Worm (Caenorhabditis elegans) whole organism, L4 larva: ENCODE measurements around the gene sma-5.

Experiments
- D1046.2 ChIP-seq: fragments of 200-800 bp; sonication (Bioruptor generic); IDR thresholded peaks from 2 replicates; pipeline ENCODE4 v1.3.6; 2022; ENCODE audit warnings: missing genetic modification characterization, missing compliant biosample characterization
- F44E2.7 ChIP-seq: fragments of 200-800 bp; sonication (Bioruptor generic); IDR thresholded peaks from 2 replicates; pipeline ENCODE4 v2.1.2; 2022; ENCODE audit warnings: missing genetic modification characterization, missing compliant biosample characterization
- Y48G9A.11 ChIP-seq: fragments of 200-800 bp; sonication (Bioruptor generic); IDR thresholded peaks from 2 replicates; pipeline ENCODE4 v1.3.6; 2022; ENCODE audit warnings: missing genetic modification reagents, missing genetic modification characterization, missing compliant biosample characterization
- ZK546.5 ChIP-seq, 2 experiments: sonication (generic microtip); optimal IDR thresholded peaks; 2 replicates each; lab custom pipeline; 2017; ENCODE audit warnings: missing biosample characterization in 2 of 2, missing genetic modification characterization in 2 of 2
- aha-1 ChIP-seq: fragments of 150-350 bp; peaks from one replicate; lab custom pipeline; 2014; ENCODE audit warnings: missing biosample characterization, missing genetic modification characterization
- aly-2 ChIP-seq: sonication (generic microtip); optimal IDR thresholded peaks from 2 replicates; lab custom pipeline; 2018; ENCODE audit warnings: missing biosample characterization, missing genetic modification characterization
- ceh-44 ChIP-seq: fragments of 200-800 bp; sonication (Bioruptor generic); IDR thresholded peaks from 2 replicates; pipeline ENCODE4 v1.3.6; 2022; ENCODE audit warnings: missing genetic modification reagents, missing genetic modification characterization, missing compliant biosample characterization
- ceh-62 ChIP-seq: sonication (generic microtip); optimal IDR thresholded peaks from 2 replicates; lab custom pipeline; 2017; ENCODE audit warnings: missing biosample characterization, missing genetic modification characterization
- ces-1 ChIP-seq: fragments of 150-350 bp; sonication (generic microtip); optimal IDR thresholded peaks from 4 replicates; lab custom pipeline; 2014; ENCODE audit warnings: missing biosample characterization, missing genetic modification reagents, missing genetic modification characterization
- ctbp-1 ChIP-seq: fragments of 200-800 bp; sonication (Bioruptor generic); IDR thresholded peaks from 2 replicates; pipeline ENCODE4 v1.3.6; 2022; ENCODE audit warnings: missing genetic modification reagents, missing genetic modification characterization, missing compliant biosample characterization
- daf-16 ChIP-seq, 3 experiments: sonication (generic microtip); optimal IDR thresholded peaks; 2 replicates each; lab custom pipeline; 2016 to 2017; ENCODE audit warnings: missing genetic modification characterization in 3 of 3, missing genetic modification reagents in 3 of 3, mild to moderate bottlenecking in 2 of 3, missing compliant biosample characterization in 2 of 3, missing biosample characterization in 1 of 3, moderate library complexity in 1 of 3
- daf-8 ChIP-seq: fragments of 200-800 bp; sonication (Bioruptor generic); IDR thresholded peaks from 2 replicates; pipeline ENCODE4 v1.3.6; 2022; ENCODE audit warnings: missing genetic modification characterization, missing compliant biosample characterization
- dmd-6 ChIP-seq: fragments of 200-800 bp; sonication (Bioruptor generic); IDR thresholded peaks from 2 replicates; pipeline ENCODE4 v1.3.6; 2022; ENCODE audit warnings: missing genetic modification reagents, missing genetic modification characterization, missing compliant biosample characterization
- dmd-8 ChIP-seq: fragments of 200-800 bp; sonication (Bioruptor generic); IDR thresholded peaks from 2 replicates; pipeline ENCODE4 v1.3.6; 2022; ENCODE audit warnings: missing genetic modification characterization, missing compliant biosample characterization
- duxl-1 ChIP-seq: sonication (generic microtip); optimal IDR thresholded peaks from 2 replicates; lab custom pipeline; 2016; ENCODE audit warnings: mild to moderate bottlenecking, missing genetic modification characterization, moderate library complexity, missing compliant biosample characterization; ENCODE audit not compliant: poor library complexity
- dve-1 ChIP-seq: sonication (generic microtip); optimal IDR thresholded peaks from 2 replicates; lab custom pipeline; 2017; ENCODE audit warnings: antibody characterized with exemption, mild to moderate bottlenecking, missing genetic modification characterization, missing compliant biosample characterization; ENCODE audit not compliant: insufficient read depth
- hif-1 ChIP-seq, 2 experiments: sonication (generic microtip); optimal IDR thresholded peaks; 2 replicates each; lab custom pipeline; 2016 to 2017; ENCODE audit warnings: missing compliant biosample characterization in 2 of 2, missing genetic modification characterization in 2 of 2, missing genetic modification reagents in 2 of 2, missing genotype in 2 of 2, mild to moderate bottlenecking in 1 of 2
- hlh-11 ChIP-seq: fragments of 200-800 bp; sonication (Bioruptor generic); optimal IDR thresholded peaks from 2 replicates; lab custom pipeline; 2018; ENCODE audit warnings: mild to moderate bottlenecking, missing genetic modification characterization, missing compliant biosample characterization
- lin-1 ChIP-seq: fragments of 200-800 bp; sonication (Bioruptor generic); IDR thresholded peaks from 2 replicates; pipeline ENCODE4 v1.3.6; 2022; ENCODE audit warnings: missing genetic modification reagents, missing genetic modification characterization, missing compliant biosample characterization
- lin-38 ChIP-seq: fragments of 200-800 bp; sonication (Bioruptor generic); IDR thresholded peaks from 2 replicates; pipeline ENCODE4 v1.3.6; 2022; ENCODE audit warnings: missing genetic modification reagents, missing genetic modification characterization, missing compliant biosample characterization
- lsy-2 ChIP-seq, 2 experiments: fragments of 150-350 bp in 1 of 2; sonication (generic microtip) in 1 of 2; optimal IDR thresholded peaks; 2 replicates each; lab custom pipeline; 2014 to 2017; ENCODE audit warnings: missing biosample characterization in 2 of 2, missing genetic modification characterization in 2 of 2
- madf-5 ChIP-seq, 2 experiments: fragments of 200-800 bp; sonication (Bioruptor generic); IDR thresholded peaks; 2 replicates each; pipeline ENCODE4 v1.3.6; 2022; ENCODE audit warnings: missing compliant biosample characterization in 2 of 2, missing genetic modification characterization in 2 of 2
- mes-2 ChIP-seq: sonication (generic microtip); optimal IDR thresholded peaks from 2 replicates; lab custom pipeline; 2016; ENCODE audit warnings: missing genotype, mild to moderate bottlenecking, missing genetic modification characterization, missing compliant biosample characterization; ENCODE audit not compliant: poor library complexity, severe bottlenecking
- mxl-2 ChIP-seq: fragments of 200-800 bp; sonication (Bioruptor generic); conservative IDR thresholded peaks from 2 replicates; pipeline ENCODE4 v1.3.6; 2022; ENCODE audit warnings: missing genetic modification reagents, missing genetic modification characterization, missing compliant biosample characterization
- mxl-3 ChIP-seq: fragments of 200-800 bp; sonication (Bioruptor generic); optimal IDR thresholded peaks from 2 replicates; lab custom pipeline; 2018; ENCODE audit warnings: mild to moderate bottlenecking, missing genetic modification characterization, missing compliant biosample characterization
- nhr-102 ChIP-seq: sonication (generic microtip); optimal IDR thresholded peaks from 2 replicates; lab custom pipeline; 2016; ENCODE audit warnings: mild to moderate bottlenecking, missing genetic modification characterization, moderate library complexity, missing compliant biosample characterization
- nhr-28 ChIP-seq: fragments of 150-350 bp; optimal IDR thresholded peaks from 2 replicates; lab custom pipeline; 2014; ENCODE audit warnings: missing biosample characterization, missing genetic modification characterization
- nhr-48 ChIP-seq: sonication (generic microtip); optimal IDR thresholded peaks from 2 replicates; lab custom pipeline; 2016; ENCODE audit warnings: mild to moderate bottlenecking, missing genetic modification characterization, missing compliant biosample characterization
- nhr-6 ChIP-seq: fragments of 150-350 bp; optimal IDR thresholded peaks from 2 replicates; lab custom pipeline; 2014; ENCODE audit warnings: missing biosample characterization, missing genetic modification characterization
- php-3 ChIP-seq: fragments of 200-800 bp; sonication (Bioruptor generic); IDR thresholded peaks from 2 replicates; pipeline ENCODE4 v1.3.6; 2022; ENCODE audit warnings: missing genetic modification reagents, missing genetic modification characterization, missing compliant biosample characterization
- pqm-1 ChIP-seq: sonication (generic microtip); optimal IDR thresholded peaks from 2 replicates; lab custom pipeline; 2017; ENCODE audit warnings: missing biosample characterization, missing genetic modification characterization
- sdz-12 ChIP-seq: fragments of 200-800 bp; sonication (Bioruptor generic); optimal IDR thresholded peaks from 2 replicates; lab custom pipeline; 2018; ENCODE audit warnings: mild to moderate bottlenecking, missing genetic modification characterization, missing compliant biosample characterization
- snpc-4 ChIP-seq: fragments of 150-350 bp; optimal IDR thresholded peaks from 2 replicates; lab custom pipeline; 2014; ENCODE audit warnings: missing biosample characterization, missing genetic modification characterization
- tra-1 ChIP-seq: fragments of 200-800 bp; sonication (Bioruptor generic); IDR thresholded peaks from 2 replicates; pipeline ENCODE4 v1.3.6; 2022; ENCODE audit warnings: missing genetic modification reagents, missing genetic modification characterization, missing compliant biosample characterization
- unc-62 ChIP-seq, 3 experiments: fragments of 150-350 bp in 1 of 3; sonication (generic microtip); optimal IDR thresholded peaks in 2 of 3; peaks in 1 of 3; 1 replicate in 1 of 3; 2 replicates in 2 of 3; lab custom pipeline; 2014 to 2017; ENCODE audit warnings: missing biosample characterization in 3 of 3, missing genetic modification characterization in 3 of 3, missing genetic modification reagents in 3 of 3, missing genotype in 1 of 3

sma-5 gene

ce11 chrX:12006470-12006869 is 1.1 kb upstream of the sma-5 start:
- TF ChIP-seq mxl-3 (GFP tag; lab: Kevin White, UChicago) (no peak), Y48G9A.11 (no peak), dmd-6 (peak; percentile 27; the same call in 1 of the 2 replicates), daf-16 (GFP tag; optimal IDR thresholded peaks at IDR 0.05; lab: Kevin White, UChicago) (no peak), daf-16 (tag; optimal IDR thresholded peaks at IDR 0.05; lab: Kevin White, UChicago) (peak; percentile 72), unc-62 (GFP tag; optimal IDR thresholded peaks at IDR 0.05 in 1 of 2; lab: Kevin White, UChicago) (peak in 1 of 2 experiments; percentile 97), unc-62 (tag; optimal IDR thresholded peaks at IDR 0.05; lab: Kevin White, UChicago) (no peak)
- TF ChIP-seq, all 104 proteins: peak for 3

- no peak for TF ChIP-seq lin-38 (GFP tag; lab: Robert Waterston, UW)
- TF ChIP-seq mxl-2 (GFP tag; lab: Robert Waterston, UW): no peak
- TF ChIP-seq php-3 (GFP tag; lab: Robert Waterston, UW): no peak
- TF ChIP-seq lsy-2 (tag; optimal IDR thresholded peaks at IDR 0.05; lab: Kevin White, UChicago): no peak
- peak; percentile 63 for TF ChIP-seq hlh-11 (tag; lab: Kevin White, UChicago)
- TF ChIP-seq dve-1: peak; percentile 8
- no peak for TF ChIP-seq aly-2 (tag; lab: Kevin White, UChicago)
- no peak for TF ChIP-seq ces-1
- no peak for TF ChIP-seq dmd-8 (GFP tag; lab: Robert Waterston, UW)
- TF ChIP-seq dmd-6: peak; percentile 72
- 0 out of 2 replicates have a peak, but pooled peaks have one; percentile 17 for TF ChIP-seq tra-1 (GFP tag; lab: Robert Waterston, UW)
- TF ChIP-seq nhr-102 (tag; lab: Kevin White, UChicago): no peak
- TF ChIP-seq nhr-28 (tag; lab: Kevin White, UChicago): peak; percentile 8
- no peak for TF ChIP-seq daf-16 (GFP tag; optimal IDR thresholded peaks at IDR 0.05; lab: Kevin White, UChicago)
- TF ChIP-seq daf-16 (tag; optimal IDR thresholded peaks at IDR 0.05; lab: Kevin White, UChicago): peak; percentile 91
- TF ChIP-seq pqm-1 (tag; lab: Kevin White, UChicago): peak; percentile 51
Measured at ce11 chrX:12004925-12005324, 424 bp downstream of the sma-5 start.

- TF ChIP-seq ceh-62 (tag; lab: Kevin White, UChicago): no peak
- peak in 1 of 2 experiments; percentile 38 for TF ChIP-seq unc-62 (GFP tag; optimal IDR thresholded peaks at IDR 0.05 in 1 of 2; lab: Kevin White, UChicago)
- no peak for TF ChIP-seq unc-62 (tag; optimal IDR thresholded peaks at IDR 0.05; lab: Kevin White, UChicago)
- no peak for TF ChIP-seq nhr-6 (tag; lab: Kevin White, UChicago)
- peak; percentile 21 for TF ChIP-seq pqm-1 (tag; lab: Kevin White, UChicago)
- TF ChIP-seq ceh-44 (GFP tag; lab: Robert Waterston, UW): no peak
- TF ChIP-seq dve-1: peak; percentile 2
- TF ChIP-seq daf-16 (GFP tag; optimal IDR thresholded peaks at IDR 0.05; lab: Kevin White, UChicago): no peak
- peak; percentile 33 for TF ChIP-seq daf-16 (tag; optimal IDR thresholded peaks at IDR 0.05; lab: Kevin White, UChicago)
- TF ChIP-seq ZK546.5 (tag; optimal IDR thresholded peaks at IDR 0.05; lab: Kevin White, UChicago): no peak
- peak; percentile 20 for TF ChIP-seq hlh-11 (tag; lab: Kevin White, UChicago)
- TF ChIP-seq nhr-28 (tag; lab: Kevin White, UChicago): peak; percentile 1
- no peak for TF ChIP-seq ctbp-1 (GFP tag; lab: Robert Waterston, UW)
- TF ChIP-seq mes-2 (tag; lab: Kevin White, UChicago): no peak
- TF ChIP-seq daf-8 (GFP tag; lab: Robert Waterston, UW): no peak
Measured at ce11 chrX:12003969-12004368, 1.4 kb downstream of the sma-5 start.

ce11 chrX:12001600-12001999 is 3.7 kb downstream of the sma-5 start:
- peak; percentile 2 for TF ChIP-seq aha-1
- TF ChIP-seq daf-16 (GFP tag; optimal IDR thresholded peaks at IDR 0.05; lab: Kevin White, UChicago): no peak
- peak; percentile 38 for TF ChIP-seq daf-16 (tag; optimal IDR thresholded peaks at IDR 0.05; lab: Kevin White, UChicago)
- TF ChIP-seq dve-1: peak; percentile 28
- TF ChIP-seq D1046.2: no peak
- TF ChIP-seq lin-1 (GFP tag; lab: Robert Waterston, UW): 0 out of 2 replicates have a peak, but pooled peaks have one; percentile 20
- TF ChIP-seq nhr-48 (tag; lab: Kevin White, UChicago): peak; percentile 2
- no peak for TF ChIP-seq F44E2.7 (GFP tag; lab: Robert Waterston, UW)
- TF ChIP-seq php-3 (GFP tag; lab: Robert Waterston, UW): 0 out of 2 replicates have a peak, but pooled peaks have one; percentile 28
- TF ChIP-seq duxl-1 (tag; lab: Kevin White, UChicago): no peak
- TF ChIP-seq pqm-1 (tag; lab: Kevin White, UChicago): peak; percentile 67
- TF ChIP-seq hlh-11 (tag; lab: Kevin White, UChicago): peak; percentile 57
- no peak for TF ChIP-seq snpc-4 (tag; lab: Kevin White, UChicago)
- peak in 1 of 2 experiments; percentile 22 for TF ChIP-seq hif-1 (tag; optimal IDR thresholded peaks at IDR 0.05; lab: Kevin White, UChicago)
- TF ChIP-seq sdz-12 (GFP tag; lab: Kevin White, UChicago): no peak
- peak; percentile 64 for TF ChIP-seq nhr-28 (tag; lab: Kevin White, UChicago)
- no peak for TF ChIP-seq madf-5 (GFP tag; IDR thresholded peaks at IDR 0.05; lab: Robert Waterston, UW)
- TF ChIP-seq nhr-102 (tag; lab: Kevin White, UChicago): no peak
